Fruit fly (Drosophila melanogaster) whole organism: ENCODE results near the gene CG9813.

ENCODE experiments used
- CG8478 ChIP-seq: fragments of >200 bp; optimal IDR thresholded peaks from 2 replicates; lab custom pipeline; 2018; ENCODE audit warnings: inconsistent platforms
- Dll ChIP-seq: fragments of >200 bp; optimal IDR thresholded peaks from 2 replicates; lab custom pipeline; 2017
- pan ChIP-seq: fragments of >200 bp; optimal IDR thresholded peaks from 2 replicates; lab custom pipeline; 2017

dm6 chr3R:13412704-13413103, 33.1 kb upstream of the CG9813 start:
- no peak for TF ChIP-seq Dll (lab: Kevin White, UChicago)
- no peak for TF ChIP-seq CG8478
- TF ChIP-seq pan: no peak
